Worm (Caenorhabditis elegans): ENCODE measurements around the gene sysm-1.

The sysm-1 gene

DNA sequence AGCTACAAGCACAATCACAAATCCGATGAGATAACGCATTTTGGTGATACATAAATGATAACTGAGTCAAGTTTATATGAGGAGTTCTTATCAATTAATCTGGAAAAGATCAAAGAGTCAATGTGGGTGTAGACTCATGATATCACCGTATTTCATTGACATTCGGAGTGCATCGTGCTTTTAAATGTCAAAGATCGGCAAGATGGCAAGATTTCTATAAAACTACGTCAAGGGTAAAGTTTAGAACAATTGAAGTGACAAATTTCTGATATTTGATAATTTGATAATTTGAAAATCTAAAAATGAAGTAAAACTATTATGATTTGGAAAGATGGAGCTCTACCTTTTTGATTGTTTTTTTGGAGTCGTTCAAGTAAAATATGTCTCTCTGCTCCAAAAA, at the start of gene sysm-1:
Gene sysm-1 (minus strand): TSS at position 101 of the 400 bp plus-strand sequence.
- no peak for TF ChIP-seq lin-13 (tag; optimal IDR thresholded peaks at IDR 0.05)
- no peak for TF ChIP-seq sptf-1 (tag; optimal IDR thresholded peaks at IDR 0.05)
- TF ChIP-seq nhr-2 (tag; optimal IDR thresholded peaks at IDR 0.05) = no peak
- no peak for TF ChIP-seq drap-1 (GFP tag; optimal IDR thresholded peaks at IDR 0.05)
- no peak for TF ChIP-seq nhr-28 (tag; optimal IDR thresholded peaks at IDR 0.05)
- no peak for TF ChIP-seq snpc-4 (tag; optimal IDR thresholded peaks at IDR 0.05)
- TF ChIP-seq cnd-1 (tag; optimal IDR thresholded peaks at IDR 0.05) = no peak
- no peak for TF ChIP-seq ceh-43 (GFP tag; optimal IDR thresholded peaks at IDR 0.05)
- TF ChIP-seq ceh-39 (tag; optimal IDR thresholded peaks at IDR 0.05) = no peak
- TF ChIP-seq unc-62 (GFP tag; optimal IDR thresholded peaks at IDR 0.05) = no peak
- no peak for TF ChIP-seq M03D4.4 (tag; optimal IDR thresholded peaks at IDR 0.05)
- no peak for TF ChIP-seq tbx-8 (GFP tag; optimal IDR thresholded peaks at IDR 0.05)
- no peak for TF ChIP-seq unc-120 (tag; optimal IDR thresholded peaks at IDR 0.05; ENCODE audit: poor library complexity, severe bottlenecking)
- TF ChIP-seq ceh-83 (GFP tag; optimal IDR thresholded peaks at IDR 0.05) = no peak
- no peak for TF ChIP-seq flh-1 (GFP tag; optimal IDR thresholded peaks at IDR 0.05)

DNA sequence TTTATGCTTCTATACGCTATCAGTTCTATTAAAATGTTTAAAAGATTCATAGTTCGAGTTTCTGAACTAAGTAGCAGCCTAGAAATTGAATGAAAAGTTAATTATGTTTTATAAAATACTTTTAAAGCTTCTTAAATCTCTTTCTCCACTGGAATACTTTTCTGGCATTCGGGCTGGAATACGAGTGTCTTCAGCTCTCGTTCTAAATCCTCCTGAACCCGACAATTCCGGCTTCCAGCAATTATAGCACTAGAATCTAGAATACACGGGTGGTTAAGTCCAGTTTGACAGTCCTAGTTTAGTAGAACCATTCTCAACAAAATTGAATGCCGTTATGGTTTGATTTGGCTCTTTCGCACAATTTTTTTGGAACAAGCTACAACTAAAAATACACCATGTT, 49.3 kb upstream of the sysm-1 start:
- no peak for TF ChIP-seq flh-1 (GFP tag; optimal IDR thresholded peaks at IDR 0.05)
- TF ChIP-seq lsy-2 (tag; optimal IDR thresholded peaks at IDR 0.05) = no peak
- TF ChIP-seq ces-1 (GFP tag; optimal IDR thresholded peaks at IDR 0.05) = no peak
- no peak for TF ChIP-seq mep-1 (tag; optimal IDR thresholded peaks at IDR 0.05)
- TF ChIP-seq ham-2 (GFP tag; optimal IDR thresholded peaks at IDR 0.05) = no peak
- no peak for TF ChIP-seq mls-2 (tag; optimal IDR thresholded peaks at IDR 0.05)
- no peak for TF ChIP-seq nhr-237 (tag; optimal IDR thresholded peaks at IDR 0.05)
- TF ChIP-seq sem-2 (GFP tag; optimal IDR thresholded peaks at IDR 0.05) = no peak
- TF ChIP-seq sptf-1 (tag; optimal IDR thresholded peaks at IDR 0.05) = no peak
- no peak for TF ChIP-seq ztf-11 (tag; optimal IDR thresholded peaks at IDR 0.05)
- TF ChIP-seq tbx-8 (GFP tag; optimal IDR thresholded peaks at IDR 0.05) = no peak
- TF ChIP-seq nhr-2 (tag; optimal IDR thresholded peaks at IDR 0.05) = no peak
- TF ChIP-seq elt-1 (tag; optimal IDR thresholded peaks at IDR 0.05; ENCODE audit: borderline replicate concordance, insufficient read depth) = no peak
- no peak for TF ChIP-seq blmp-1 (tag; optimal IDR thresholded peaks at IDR 0.05)
- TF ChIP-seq lin-32 (GFP tag; optimal IDR thresholded peaks at IDR 0.05) = no peak
- no peak for TF ChIP-seq nhr-28 (tag; optimal IDR thresholded peaks at IDR 0.05)
- TF ChIP-seq ceh-43 (GFP tag; optimal IDR thresholded peaks at IDR 0.05) = no peak

DNA sequence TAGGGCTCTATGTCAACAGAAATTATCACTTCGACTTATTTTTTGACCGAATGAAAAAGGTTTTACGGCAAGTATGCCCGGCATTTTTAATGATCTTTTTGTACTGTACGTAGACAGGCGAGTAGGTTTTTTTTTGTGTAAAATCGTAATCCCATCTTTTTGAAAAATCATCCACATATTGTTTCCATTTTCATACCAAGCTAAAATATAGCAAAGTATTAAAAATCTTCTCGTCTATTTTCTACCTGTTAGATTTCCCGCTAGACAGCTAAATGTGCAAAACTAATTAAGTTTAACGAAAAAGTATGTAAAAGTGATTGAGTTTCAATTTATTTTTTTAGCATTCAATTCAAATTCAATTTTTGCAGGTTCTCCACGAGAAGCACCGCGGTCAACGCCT, 48.4 kb upstream of the sysm-1 start, which contains the start of gene C16D2.1:
Gene C16D2.1 (plus strand): TSS at position 301 of the 400 bp plus-strand sequence.
- no peak for TF ChIP-seq ham-2 (GFP tag; optimal IDR thresholded peaks at IDR 0.05)

DNA sequence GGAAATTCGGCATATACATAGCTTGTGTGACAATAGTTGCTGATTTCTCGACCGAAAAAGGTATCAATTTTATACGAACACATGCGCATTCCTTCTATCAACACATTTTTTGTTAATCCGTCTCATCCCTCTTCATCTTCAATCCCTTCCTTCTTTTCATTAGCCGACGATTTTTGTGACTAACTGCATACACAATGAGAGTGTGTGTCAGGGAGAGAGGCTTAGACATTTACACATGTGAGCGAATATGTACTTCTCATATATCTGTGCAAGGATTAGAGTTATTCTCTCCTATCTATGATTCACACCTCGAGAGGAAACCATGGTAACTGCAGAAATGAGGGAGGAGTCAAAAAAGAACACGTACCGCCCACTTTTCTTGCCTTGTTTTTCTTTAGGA, 47.3 kb upstream of the sysm-1 start:
- TF ChIP-seq snpc-4 (tag; optimal IDR thresholded peaks at IDR 0.05) (no peak), nhr-237 (tag; optimal IDR thresholded peaks at IDR 0.05) (no peak), mab-5 (tag; optimal IDR thresholded peaks at IDR 0.05) (no peak), sptf-1 (tag; optimal IDR thresholded peaks at IDR 0.05) (no peak), nhr-76 (tag; optimal IDR thresholded peaks at IDR 0.05) (no peak), nhr-28 (tag; optimal IDR thresholded peaks at IDR 0.05) (no peak), bed-3 (GFP tag; optimal IDR thresholded peaks at IDR 0.05) (no peak), unc-62 (GFP tag; optimal IDR thresholded peaks at IDR 0.05) (no peak), mep-1 (tag; optimal IDR thresholded peaks at IDR 0.05) (no peak)

DNA sequence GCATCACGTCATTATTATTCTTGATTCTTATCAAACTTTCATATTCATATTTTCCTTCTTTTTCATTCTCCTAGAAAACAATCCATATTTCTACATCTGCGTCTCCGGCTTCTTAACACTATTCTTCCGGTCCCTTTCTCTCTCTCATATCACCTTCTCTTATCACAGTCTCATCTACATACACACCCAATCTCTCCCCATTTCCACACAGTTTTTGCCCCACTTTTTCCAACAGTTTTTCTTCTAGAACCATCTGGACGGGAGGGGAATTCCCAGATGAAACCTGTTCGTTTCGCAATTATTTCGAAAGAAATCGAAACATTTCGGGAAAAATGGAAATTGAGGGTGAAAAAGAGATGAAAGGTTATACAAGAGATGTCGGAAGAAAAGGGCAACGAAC, 45.1 kb upstream of the sysm-1 start:
- TF ChIP-seq elt-3 (tag; optimal IDR thresholded peaks at IDR 0.05) (peak; percentile 91), drap-1 (GFP tag; optimal IDR thresholded peaks at IDR 0.05) (no peak), mab-5 (tag; optimal IDR thresholded peaks at IDR 0.05) (no peak), mls-2 (tag; optimal IDR thresholded peaks at IDR 0.05) (no peak), elt-1 (tag; optimal IDR thresholded peaks at IDR 0.05; ENCODE audit: borderline replicate concordance, insufficient read depth) (peak; percentile 10), tbx-8 (GFP tag; optimal IDR thresholded peaks at IDR 0.05) (no peak), ceh-39 (tag; optimal IDR thresholded peaks at IDR 0.05) (no peak), nhr-12 (tag; optimal IDR thresholded peaks at IDR 0.05) (no peak), mep-1 (tag; optimal IDR thresholded peaks at IDR 0.05) (no peak), ham-2 (GFP tag; optimal IDR thresholded peaks at IDR 0.05) (no peak), unc-120 (tag; optimal IDR thresholded peaks at IDR 0.05; ENCODE audit: poor library complexity, severe bottlenecking) (no peak), blmp-1 (tag; optimal IDR thresholded peaks at IDR 0.05) (no peak), ceh-83 (GFP tag; optimal IDR thresholded peaks at IDR 0.05) (no peak), ztf-11 (tag; optimal IDR thresholded peaks at IDR 0.05) (no peak), ces-1 (GFP tag; optimal IDR thresholded peaks at IDR 0.05) (no peak), sptf-1 (tag; optimal IDR thresholded peaks at IDR 0.05) (no peak), sem-2 (GFP tag; optimal IDR thresholded peaks at IDR 0.05) (no peak), unc-62 (GFP tag; optimal IDR thresholded peaks at IDR 0.05) (no peak), zip-8 (tag; optimal IDR thresholded peaks at IDR 0.05) (no peak), lsy-2 (tag; optimal IDR thresholded peaks at IDR 0.05) (no peak), nhr-237 (tag; optimal IDR thresholded peaks at IDR 0.05) (peak; percentile 58), ceh-43 (GFP tag; optimal IDR thresholded peaks at IDR 0.05) (no peak), nhr-28 (tag; optimal IDR thresholded peaks at IDR 0.05) (no peak), flh-1 (GFP tag; optimal IDR thresholded peaks at IDR 0.05) (no peak), pha-4 (tag; optimal IDR thresholded peaks at IDR 0.05) (no peak)

All from whole organism, mixed stage, embryonic.